Worm (Caenorhabditis elegans) whole organism, L3 larva: ENCODE measurements around the gene phf-34.
A peak's percentile ranks its signal among the peaks of the same experiment; 100 is the strongest.

ENCODE experiments used
- R02D3.7 ChIP-seq: fragments of 150-350 bp; optimal IDR thresholded peaks from 2 replicates; lab custom pipeline; 2014; ENCODE audit warnings: missing biosample characterization, missing genetic modification characterization
- ZK546.5 ChIP-seq: sonication (generic microtip); optimal IDR thresholded peaks from 2 replicates; lab custom pipeline; 2017; ENCODE audit warnings: missing biosample characterization, missing genetic modification characterization
- aly-2 ChIP-seq: fragments of 150-350 bp; optimal IDR thresholded peaks from 2 replicates; lab custom pipeline; 2014; ENCODE audit warnings: missing biosample characterization, missing genetic modification characterization
- ama-1 ChIP-seq: fragments of 150-350 bp; optimal IDR thresholded peaks from 2 replicates; lab custom pipeline; 2018
- ceh-16 ChIP-seq: sonication (generic microtip); optimal IDR thresholded peaks from 2 replicates; lab custom pipeline; 2017; ENCODE audit warnings: missing biosample characterization, missing genetic modification characterization
- ceh-28 ChIP-seq: fragments of 150-350 bp; optimal IDR thresholded peaks from 2 replicates; lab custom pipeline; 2014; ENCODE audit warnings: missing biosample characterization, missing genetic modification reagents, missing genetic modification characterization
- ceh-82 ChIP-seq: fragments of 150-350 bp; optimal IDR thresholded peaks from 2 replicates; lab custom pipeline; 2014; ENCODE audit warnings: missing biosample characterization, missing genetic modification characterization
- ceh-9 ChIP-seq: sonication (generic microtip); optimal IDR thresholded peaks from 2 replicates; lab custom pipeline; 2018; ENCODE audit warnings: missing biosample characterization, missing genetic modification characterization
- daf-12 ChIP-seq: fragments of 150-350 bp; optimal IDR thresholded peaks from 2 replicates; lab custom pipeline; 2014; ENCODE audit warnings: missing biosample characterization, missing genetic modification reagents, missing genetic modification characterization
- egl-27 ChIP-seq: sonication (generic microtip); optimal IDR thresholded peaks from 4 replicates; lab custom pipeline; 2017; ENCODE audit warnings: missing biosample characterization, missing genetic modification reagents, missing genetic modification characterization
- egl-5 ChIP-seq: fragments of 150-350 bp; optimal IDR thresholded peaks from 2 replicates; lab custom pipeline; 2017; ENCODE audit warnings: missing biosample characterization, missing genetic modification reagents, missing genetic modification characterization, inconsistent platforms
- elt-1 ChIP-seq: fragments of 150-350 bp; optimal IDR thresholded peaks from 2 replicates; lab custom pipeline; 2014; ENCODE audit warnings: missing biosample characterization, missing genetic modification characterization
- elt-2 ChIP-seq: sonication (generic microtip); optimal IDR thresholded peaks from 2 replicates; lab custom pipeline; 2016; ENCODE audit warnings: missing genetic modification reagents, mild to moderate bottlenecking, missing genetic modification characterization, missing compliant biosample characterization
- elt-3 ChIP-seq, 3 experiments: fragments of 150-350 bp in 1 of 3; sonication (generic microtip) in 2 of 3; optimal IDR thresholded peaks; 2 replicates in 2 of 3; 4 replicates in 1 of 3; lab custom pipeline; 2014 to 2017; ENCODE audit warnings: missing biosample characterization in 3 of 3, missing genetic modification characterization in 3 of 3
- eor-1 ChIP-seq, 2 experiments: fragments of 150-350 bp; optimal IDR thresholded peaks; 2 replicates each; lab custom pipeline; 2014 to 2018; ENCODE audit warnings: missing biosample characterization in 2 of 2, missing genetic modification characterization in 2 of 2
- fkh-10 ChIP-seq: sonication (generic microtip); optimal IDR thresholded peaks from 2 replicates; lab custom pipeline; 2017; ENCODE audit warnings: missing biosample characterization, missing genetic modification reagents, missing genetic modification characterization
- fkh-2 ChIP-seq: fragments of 150-350 bp; optimal IDR thresholded peaks from 2 replicates; lab custom pipeline; 2014; ENCODE audit warnings: missing biosample characterization, missing genetic modification reagents, missing genetic modification characterization
- hmg-11 ChIP-seq: sonication (generic microtip); optimal IDR thresholded peaks from 2 replicates; lab custom pipeline; 2016; ENCODE audit warnings: missing genetic modification characterization, missing compliant biosample characterization
- jun-1 ChIP-seq: fragments of 150-350 bp; optimal IDR thresholded peaks from 2 replicates; lab custom pipeline; 2014; ENCODE audit warnings: missing biosample characterization, missing genetic modification reagents, missing genetic modification characterization
- lin-15B ChIP-seq: fragments of 150-350 bp; optimal IDR thresholded peaks from 2 replicates; lab custom pipeline; 2014; ENCODE audit warnings: missing biosample characterization, missing genetic modification characterization
- lin-39 ChIP-seq: fragments of 150-350 bp; optimal IDR thresholded peaks from 2 replicates; lab custom pipeline; 2018; ENCODE audit warnings: missing biosample characterization, missing genetic modification reagents, missing genetic modification characterization
- lsy-12 ChIP-seq: sonication (generic microtip); optimal IDR thresholded peaks from 2 replicates; lab custom pipeline; 2016; ENCODE audit warnings: mild to moderate bottlenecking, missing genetic modification characterization, missing compliant biosample characterization
- mdl-1 ChIP-seq: fragments of 150-350 bp; optimal IDR thresholded peaks from 2 replicates; lab custom pipeline; 2014; ENCODE audit warnings: missing biosample characterization, missing genetic modification characterization
- mml-1 ChIP-seq: fragments of 150-350 bp; sonication (generic microtip); optimal IDR thresholded peaks from 3 replicates; lab custom pipeline; 2014; ENCODE audit warnings: missing biosample characterization, missing genetic modification characterization
- nhr-11 ChIP-seq: fragments of 150-350 bp; optimal IDR thresholded peaks from 2 replicates; lab custom pipeline; 2014; ENCODE audit warnings: missing biosample characterization, missing genetic modification characterization
- nhr-23 ChIP-seq: fragments of 150-350 bp; optimal IDR thresholded peaks from 2 replicates; lab custom pipeline; 2014; ENCODE audit warnings: missing biosample characterization, missing genetic modification reagents, missing genetic modification characterization
- nhr-237 ChIP-seq: fragments of 150-350 bp; optimal IDR thresholded peaks from 2 replicates; lab custom pipeline; 2014; ENCODE audit warnings: missing biosample characterization, missing genetic modification characterization
- nhr-25 ChIP-seq: sonication (generic microtip); optimal IDR thresholded peaks from 2 replicates; lab custom pipeline; 2017; ENCODE audit warnings: missing biosample characterization, missing genetic modification characterization
- nhr-28 ChIP-seq: fragments of 150-350 bp; optimal IDR thresholded peaks from 2 replicates; lab custom pipeline; 2014; ENCODE audit warnings: missing biosample characterization, missing genetic modification characterization
- nhr-43 ChIP-seq: sonication (generic microtip); optimal IDR thresholded peaks from 2 replicates; lab custom pipeline; 2016; ENCODE audit warnings: mild to moderate bottlenecking, missing genetic modification characterization, missing compliant biosample characterization; ENCODE audit not compliant: poor library complexity, severe bottlenecking
- nhr-67 ChIP-seq: fragments of 150-350 bp; optimal IDR thresholded peaks from 2 replicates; lab custom pipeline; 2014; ENCODE audit warnings: missing biosample characterization, missing genetic modification characterization
- nhr-76 ChIP-seq: fragments of 150-350 bp; sonication (generic microtip); optimal IDR thresholded peaks from 5 replicates; lab custom pipeline; 2014; ENCODE audit warnings: missing biosample characterization, missing genetic modification characterization
- nhr-77 ChIP-seq: fragments of 150-350 bp; optimal IDR thresholded peaks from 2 replicates; lab custom pipeline; 2014; ENCODE audit warnings: missing biosample characterization, missing genetic modification characterization
- pha-4 ChIP-seq: fragments of 150-350 bp; optimal IDR thresholded peaks from 2 replicates; lab custom pipeline; 2014; ENCODE audit warnings: missing biosample characterization, missing genetic modification reagents, missing genetic modification characterization
- pqm-1 ChIP-seq: fragments of 150-350 bp; optimal IDR thresholded peaks from 2 replicates; lab custom pipeline; 2017; ENCODE audit warnings: missing biosample characterization, missing genetic modification characterization, inconsistent platforms
- sea-2 ChIP-seq: fragments of 150-350 bp; sonication (generic microtip); optimal IDR thresholded peaks from 4 replicates; lab custom pipeline; 2014; ENCODE audit warnings: missing biosample characterization, missing genetic modification reagents, missing genetic modification characterization
- skn-1 ChIP-seq: fragments of 150-350 bp; optimal IDR thresholded peaks from 2 replicates; lab custom pipeline; 2014; ENCODE audit warnings: missing biosample characterization, missing genetic modification characterization
- snpc-4 ChIP-seq: fragments of 150-350 bp; optimal IDR thresholded peaks from 2 replicates; lab custom pipeline; 2014; ENCODE audit warnings: missing biosample characterization, missing genetic modification characterization
- unc-39 ChIP-seq: sonication (generic microtip); optimal IDR thresholded peaks from 4 replicates; lab custom pipeline; 2017; ENCODE audit warnings: missing biosample characterization, missing genetic modification characterization
- zag-1 ChIP-seq: fragments of 150-350 bp; optimal IDR thresholded peaks from 2 replicates; lab custom pipeline; 2014; ENCODE audit warnings: missing biosample characterization, missing genetic modification characterization
- ztf-11 ChIP-seq: fragments of 150-350 bp; optimal IDR thresholded peaks from 2 replicates; lab custom pipeline; 2014; ENCODE audit warnings: missing biosample characterization, missing genetic modification characterization
- ztf-4 ChIP-seq: fragments of 150-350 bp; optimal IDR thresholded peaks from 2 replicates; lab custom pipeline; 2014; ENCODE audit warnings: missing biosample characterization, missing genetic modification characterization

The phf-34 gene

DNA sequence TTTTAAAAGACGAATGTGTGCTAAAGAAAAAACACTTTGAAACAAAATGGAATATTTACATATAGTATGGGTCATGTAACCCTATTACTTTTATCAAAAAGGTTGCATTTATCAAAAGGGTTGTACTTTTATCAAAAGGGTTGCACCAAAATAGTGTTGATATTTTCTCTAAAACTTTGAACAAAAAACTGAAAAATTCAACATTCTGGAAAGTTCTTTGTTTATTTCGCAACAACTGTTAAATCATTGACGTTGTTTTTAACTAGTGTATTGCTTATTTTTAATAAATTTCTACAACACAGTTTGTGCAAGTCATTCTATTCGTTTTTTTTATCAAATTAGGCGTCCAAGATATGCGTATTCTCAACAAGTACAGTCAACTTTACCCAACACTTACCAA, 39.3 kb upstream of the phf-34 start, which contains the start of the genes C17G1.5 and C17G1.14:
Gene C17G1.5, plus strand, starts transcription at position 266 of the 400 bp plus-strand sequence.
Gene C17G1.14, plus strand, starts transcription at position 277 of the 400 bp plus-strand sequence.
- TF ChIP-seq jun-1 (tag; lab: Kevin White, UChicago) (no peak), elt-2 (tag; lab: Kevin White, UChicago) (peak; percentile 2), pha-4 (tag; lab: Kevin White, UChicago) (peak; percentile 7)

DNA sequence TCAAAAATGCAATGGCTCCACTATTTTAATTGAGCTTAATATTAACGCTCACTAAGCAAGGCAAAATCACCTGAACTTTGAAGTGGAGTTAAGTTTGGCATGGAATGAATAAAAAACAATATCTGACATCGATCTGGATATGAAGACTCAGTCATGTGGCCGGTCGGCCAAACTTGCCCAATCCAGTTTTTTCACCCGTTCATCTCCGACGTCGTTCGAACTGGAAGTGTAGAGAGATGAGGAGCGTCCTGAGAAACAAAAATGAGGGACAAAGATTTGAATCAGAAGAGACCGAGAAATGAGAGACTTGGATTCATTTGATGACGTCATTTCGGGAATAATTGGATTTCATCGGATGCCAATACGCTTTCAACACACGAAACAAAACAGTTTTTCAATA, 38.8 kb upstream of the phf-34 start:
- TF ChIP-seq nhr-43 (tag; lab: Kevin White, UChicago): peak; percentile 20
- no peak for TF ChIP-seq eor-1 (tag; optimal IDR thresholded peaks at IDR 0.05; lab: Kevin White, UChicago)
- peak; percentile 45 for TF ChIP-seq egl-5 (tag; lab: Kevin White, UChicago)
- TF ChIP-seq nhr-23 (tag; lab: Kevin White, UChicago): peak; percentile 34
- TF ChIP-seq nhr-25 (tag; lab: Kevin White, UChicago): peak; percentile 73
- no peak for TF ChIP-seq elt-3 (tag; optimal IDR thresholded peaks at IDR 0.05; lab: Kevin White, UChicago)

DNA sequence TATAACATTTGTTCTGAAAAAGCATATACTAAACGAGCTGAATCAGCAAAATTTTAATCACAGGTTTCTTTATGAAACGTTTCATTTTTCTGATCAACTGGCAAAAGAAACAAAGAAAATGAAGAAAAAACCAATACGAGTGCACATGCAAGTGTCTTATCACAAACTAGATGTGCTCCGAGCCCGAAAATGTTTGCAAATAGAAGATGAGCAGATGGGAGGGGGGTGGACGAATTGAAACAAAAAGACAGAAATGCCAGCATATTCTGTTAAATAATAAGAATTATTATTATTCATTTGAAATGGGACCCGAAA, 34.7 kb upstream of the phf-34 start:
- no peak for TF ChIP-seq ceh-28 (tag; lab: Kevin White, UChicago)
- peak; percentile 52 for TF ChIP-seq pqm-1 (tag; lab: Kevin White, UChicago)
- peak; percentile 23 for TF ChIP-seq pha-4 (tag; lab: Kevin White, UChicago)
- TF ChIP-seq elt-2 (tag; lab: Kevin White, UChicago): peak; percentile 67

DNA sequence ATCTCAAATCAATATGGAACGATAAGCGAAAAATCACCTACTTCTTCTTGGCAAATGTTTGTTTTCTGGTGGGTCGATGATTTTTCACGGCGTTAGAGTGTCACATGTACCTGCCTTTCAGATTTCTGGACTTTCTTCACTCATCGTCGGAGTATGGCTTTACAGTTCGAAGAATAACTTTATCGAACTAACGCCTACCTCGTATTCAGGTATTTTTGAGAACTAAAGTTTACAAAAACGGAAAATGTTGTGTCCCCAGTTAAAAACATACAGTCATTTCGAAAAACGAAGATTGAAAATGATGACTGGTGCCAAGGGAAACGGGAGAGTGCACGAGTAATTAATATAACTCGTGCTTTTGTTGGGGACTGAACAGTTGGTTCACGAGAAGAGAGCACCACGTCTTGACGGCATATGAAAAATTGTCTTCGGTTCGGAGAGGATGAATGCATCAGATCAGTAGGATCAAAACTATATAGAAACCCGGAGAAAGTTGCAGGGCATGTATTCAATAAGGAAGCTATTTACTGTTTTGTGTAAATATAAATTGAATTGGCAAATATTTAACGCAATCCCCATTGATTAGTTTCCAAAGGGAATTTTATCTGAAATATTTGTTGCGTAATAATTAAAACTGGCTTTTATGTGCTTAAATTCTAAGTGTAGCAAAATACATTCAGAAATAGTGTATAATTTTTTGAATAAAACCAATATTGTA, 34.2 kb upstream of the phf-34 start:
- TF ChIP-seq ama-1 (lab: Kevin White, UChicago) (peak; percentile 33), snpc-4 (tag; lab: Kevin White, UChicago) (no peak)

- peak; percentile 66 for TF ChIP-seq skn-1 (tag; lab: Kevin White, UChicago)
- peak; percentile 41 for TF ChIP-seq elt-1 (tag; lab: Kevin White, UChicago)
- TF ChIP-seq nhr-237 (tag; lab: Kevin White, UChicago): no peak
- no peak for TF ChIP-seq ceh-16 (tag; lab: Kevin White, UChicago)
- TF ChIP-seq nhr-28 (tag; lab: Kevin White, UChicago): no peak
- peak; percentile 84 for TF ChIP-seq lin-39 (tag; lab: Kevin White, UChicago)
- no peak for TF ChIP-seq nhr-67
- TF ChIP-seq jun-1 (tag; lab: Kevin White, UChicago): peak; percentile 72
- TF ChIP-seq zag-1 (tag; lab: Kevin White, UChicago): no peak
- TF ChIP-seq ZK546.5: no peak
- no peak for TF ChIP-seq ceh-9 (tag; lab: Kevin White, UChicago)
- peak; percentile 50 for TF ChIP-seq lin-15B (tag; lab: Kevin White, UChicago)
- no peak for TF ChIP-seq mml-1 (tag; lab: Kevin White, UChicago)
- TF ChIP-seq eor-1 (tag; optimal IDR thresholded peaks at IDR 0.05; lab: Kevin White, UChicago): no peak
- TF ChIP-seq mdl-1 (tag; lab: Kevin White, UChicago): no peak
- no peak for TF ChIP-seq nhr-11 (tag; lab: Kevin White, UChicago)
- peak; percentile 39 for TF ChIP-seq egl-5 (tag; lab: Kevin White, UChicago)
- TF ChIP-seq egl-27 (tag; lab: Kevin White, UChicago): peak; percentile 84
- no peak for TF ChIP-seq R02D3.7 (tag; lab: Kevin White, UChicago)
- TF ChIP-seq nhr-77 (tag; lab: Kevin White, UChicago): no peak
- TF ChIP-seq fkh-2 (tag; lab: Kevin White, UChicago): no peak
- peak; percentile 94 for TF ChIP-seq pha-4 (tag; lab: Kevin White, UChicago)
- no peak for TF ChIP-seq ceh-82 (tag; lab: Kevin White, UChicago)
- peak; percentile 50 for TF ChIP-seq ama-1 (lab: Kevin White, UChicago)
- TF ChIP-seq aly-2: no peak
- TF ChIP-seq daf-12 (tag; lab: Kevin White, UChicago): no peak
- TF ChIP-seq ztf-11 (tag; lab: Kevin White, UChicago): no peak
- TF ChIP-seq hmg-11 (tag; lab: Kevin White, UChicago): peak; percentile 84
- no peak for TF ChIP-seq fkh-10
- no peak for TF ChIP-seq nhr-76 (tag; lab: Kevin White, UChicago)
- TF ChIP-seq snpc-4 (tag; lab: Kevin White, UChicago): peak; percentile 61
- peak; percentile 33 for TF ChIP-seq sea-2 (GFP tag; lab: Kevin White, UChicago)
- TF ChIP-seq elt-3 (tag; optimal IDR thresholded peaks at IDR 0.05; lab: Kevin White, UChicago): no peak
- TF ChIP-seq nhr-23 (tag; lab: Kevin White, UChicago): peak; percentile 85
- TF ChIP-seq ceh-28 (tag; lab: Kevin White, UChicago): peak; percentile 55
- TF ChIP-seq pqm-1 (tag; lab: Kevin White, UChicago): peak; percentile 85
- TF ChIP-seq lsy-12: peak; percentile 64
- no peak for TF ChIP-seq unc-39 (tag; lab: Kevin White, UChicago)
- TF ChIP-seq ztf-4 (tag; lab: Kevin White, UChicago): no peak
- peak; percentile 80 for TF ChIP-seq elt-2 (tag; lab: Kevin White, UChicago)
These were observed 33.0 kb upstream of the phf-34 start, which contains the start of gene tsp-21 for ce11 chrX:9932226-9932773. Gene tsp-21 (plus strand): TSS chrX:9932371.
